Fruit fly (Drosophila melanogaster) whole organism, embryonic: ENCODE results near the gene PGRP-LF.

Experiments
- Abd-B ChIP-seq: fragments of 200-800 bp; sonication (Bioruptor generic); optimal IDR thresholded peaks from 2 replicates; lab custom pipeline; 2018; ENCODE audit warnings: missing biosample characterization, mild to moderate bottlenecking, missing genetic modification characterization, moderate library complexity
- Antp ChIP-seq: fragments of 200-800 bp; sonication (Bioruptor generic); optimal IDR thresholded peaks from 3 replicates; lab custom pipeline; 2016; ENCODE audit warnings: missing biosample characterization, missing genetic modification characterization
- B-H1 ChIP-seq: fragments of 200-800 bp; sonication (Bioruptor generic); IDR thresholded peaks from 3 replicates; pipeline ENCODE4 v1.3.6; 2022; ENCODE audit warnings: missing biosample characterization, missing genetic modification characterization
- BEAF-32 ChIP-seq: fragments of 200-800 bp; sonication (Bioruptor generic); optimal IDR thresholded peaks from 3 replicates; lab custom pipeline; 2017; ENCODE audit warnings: missing biosample characterization, missing genetic modification characterization, mild to moderate bottlenecking, moderate library complexity, missing genetic modification reagents
- Blimp-1 ChIP-seq: fragments of 200-800 bp; sonication (Bioruptor generic); optimal IDR thresholded peaks from 3 replicates; lab custom pipeline; 2018; ENCODE audit warnings: missing biosample characterization, missing genetic modification characterization, mild to moderate bottlenecking, moderate library complexity, missing genetic modification reagents
- CG12236 ChIP-seq: fragments of 200-800 bp; sonication (Bioruptor generic); optimal IDR thresholded peaks from 2 replicates; lab custom pipeline; 2016; ENCODE audit warnings: missing biosample characterization, missing genetic modification characterization
- CG13123 ChIP-seq: fragments of 200-800 bp; sonication (Bioruptor generic); optimal IDR thresholded peaks from 2 replicates; lab custom pipeline; 2016; ENCODE audit warnings: missing biosample characterization, missing genetic modification characterization
- CG14050 ChIP-seq: fragments of 200-800 bp; sonication (Bioruptor generic); IDR thresholded peaks from 3 replicates; pipeline ENCODE4 v1.3.6; 2022; ENCODE audit warnings: missing biosample characterization, missing genetic modification characterization
- CG14710 ChIP-seq: fragments of 200-800 bp; sonication (Bioruptor generic); optimal IDR thresholded peaks from 3 replicates; lab custom pipeline; 2019; ENCODE audit warnings: missing biosample characterization, mild to moderate bottlenecking, missing genetic modification characterization, moderate library complexity
- CG15696 ChIP-seq: fragments of 200-800 bp; sonication (Bioruptor generic); optimal IDR thresholded peaks from 2 replicates; lab custom pipeline; 2019; ENCODE audit warnings: missing biosample characterization, mild to moderate bottlenecking, missing genetic modification characterization, moderate library complexity
- CG17361 ChIP-seq: fragments of 200-800 bp; sonication (Bioruptor generic); IDR thresholded peaks from 3 replicates; pipeline ENCODE4 v1.3.6; 2022; ENCODE audit warnings: missing biosample characterization, missing genetic modification characterization
- CG17568 ChIP-seq: fragments of 200-800 bp; sonication (Bioruptor generic); optimal IDR thresholded peaks from 2 replicates; lab custom pipeline; 2018; ENCODE audit warnings: missing biosample characterization, mild to moderate bottlenecking, missing genetic modification characterization, moderate library complexity
- CG18619 ChIP-seq: fragments of 200-800 bp; sonication (Bioruptor generic); optimal IDR thresholded peaks from 3 replicates; lab custom pipeline; 2017; ENCODE audit warnings: missing biosample characterization, mild to moderate bottlenecking, missing genetic modification characterization
- CG4404 ChIP-seq: fragments of 200-800 bp; sonication (Bioruptor generic); IDR thresholded peaks from 2 replicates; pipeline ENCODE4 v1.3.6; 2022; ENCODE audit warnings: missing biosample characterization, missing genetic modification characterization
- CG6254 ChIP-seq: fragments of 200-800 bp; sonication (Bioruptor generic); optimal IDR thresholded peaks from 3 replicates; lab custom pipeline; 2017; ENCODE audit warnings: mild to moderate bottlenecking, missing biosample characterization, missing genetic modification reagents, missing genetic modification characterization
- CG6765 ChIP-seq: fragments of 200-800 bp; sonication (Bioruptor generic); optimal IDR thresholded peaks from 3 replicates; lab custom pipeline; 2017; ENCODE audit warnings: missing biosample characterization, mild to moderate bottlenecking, missing genetic modification characterization
- CG6854 ChIP-seq: fragments of 200-800 bp; sonication (Bioruptor generic); optimal IDR thresholded peaks from 3 replicates; lab custom pipeline; 2017; ENCODE audit warnings: missing biosample characterization, mild to moderate bottlenecking, missing genetic modification characterization
- CG7372 ChIP-seq: fragments of 200-800 bp; sonication (Bioruptor generic); IDR thresholded peaks from 2 replicates; pipeline ENCODE4 v1.3.6; 2022; ENCODE audit warnings: missing biosample characterization, missing genetic modification characterization
- CG8290 ChIP-seq, 3 experiments: fragments of 200-800 bp; sonication (Bioruptor generic); optimal IDR thresholded peaks; 2 replicates each; lab custom pipeline; 2016 to 2019; ENCODE audit warnings: missing biosample characterization in 3 of 3, missing genetic modification characterization in 3 of 3, mild to moderate bottlenecking in 2 of 3, moderate library complexity in 1 of 3
- CG9797 ChIP-seq: fragments of 200-800 bp; sonication (Bioruptor generic); optimal IDR thresholded peaks from 3 replicates; lab custom pipeline; 2018; ENCODE audit warnings: missing biosample characterization, mild to moderate bottlenecking, missing genetic modification characterization
- CG9932 ChIP-seq: fragments of 200-800 bp; sonication (Bioruptor generic); IDR thresholded peaks from 2 replicates; pipeline ENCODE4 v1.3.6; 2022; ENCODE audit warnings: missing biosample characterization, missing genetic modification characterization
- Camta ChIP-seq: fragments of 200-800 bp; sonication (Bioruptor generic); optimal IDR thresholded peaks from 2 replicates; lab custom pipeline; 2016; ENCODE audit warnings: missing biosample characterization, missing genetic modification characterization
- Dll ChIP-seq: fragments of 200-800 bp; sonication (Bioruptor generic); IDR thresholded peaks from 4 replicates; pipeline ENCODE4 v1.3.6; 2022; ENCODE audit warnings: missing biosample characterization, missing genetic modification characterization; ENCODE audit not compliant: partially characterized antibody
- Drgx ChIP-seq: fragments of 200-800 bp; sonication (Bioruptor generic); IDR thresholded peaks from 2 replicates; pipeline ENCODE4 v1.3.6; 2022; ENCODE audit warnings: missing biosample characterization, missing genetic modification characterization
- HmgZ ChIP-seq: fragments of 200-800 bp; sonication (Bioruptor generic); optimal IDR thresholded peaks from 2 replicates; lab custom pipeline; 2018; ENCODE audit warnings: missing biosample characterization, mild to moderate bottlenecking, missing genetic modification characterization
- Hmx ChIP-seq: fragments of 200-800 bp; sonication (Bioruptor generic); optimal IDR thresholded peaks from 2 replicates; lab custom pipeline; 2016; ENCODE audit warnings: missing biosample characterization, missing genetic modification characterization
- MBD-R2 ChIP-seq: fragments of 200-800 bp; sonication (Bioruptor generic); IDR thresholded peaks from 2 replicates; pipeline ENCODE4 v1.3.6; 2022; ENCODE audit warnings: missing biosample characterization, missing genetic modification characterization
- Med ChIP-seq: fragments of 200-800 bp; sonication (Bioruptor generic); peaks from one replicate; lab custom pipeline; 2016; ENCODE audit warnings: missing biosample characterization, missing genetic modification characterization, mild to moderate bottlenecking, inconsistent platforms, moderate library complexity
- Opbp ChIP-seq: fragments of 200-800 bp; sonication (Bioruptor generic); IDR thresholded peaks from 3 replicates; pipeline ENCODE4 v1.3.6; 2022; ENCODE audit warnings: missing biosample characterization, missing genetic modification characterization; ENCODE audit not compliant: partially characterized antibody
- Pdp1 ChIP-seq, 2 experiments: fragments of 200-800 bp; sonication (Bioruptor generic); optimal IDR thresholded peaks; 3 replicates each; lab custom pipeline; 2016; ENCODE audit warnings: missing biosample characterization in 2 of 2, missing genetic modification characterization in 2 of 2, mild to moderate bottlenecking in 1 of 2, moderate library complexity in 1 of 2
- Rfx ChIP-seq: fragments of 200-800 bp; sonication (Bioruptor generic); IDR thresholded peaks from 2 replicates; pipeline ENCODE4 v1.3.6; 2022; ENCODE audit warnings: missing biosample characterization, missing genetic modification characterization
- Tbp ChIP-seq: fragments of >200 bp; optimal IDR thresholded peaks from 2 replicates; lab custom pipeline; 2018; ENCODE audit warnings: missing biosample characterization, missing genetic modification characterization
- ci ChIP-seq: fragments of 200-800 bp; sonication (Bioruptor generic); IDR thresholded peaks from 3 replicates; pipeline ENCODE4 v1.3.6; 2022; ENCODE audit warnings: missing biosample characterization, missing genetic modification characterization
- dmrt11E ChIP-seq: fragments of 200-800 bp; sonication (Bioruptor generic); optimal IDR thresholded peaks from 3 replicates; lab custom pipeline; 2018; ENCODE audit warnings: missing biosample characterization, mild to moderate bottlenecking, missing genetic modification characterization, moderate library complexity
- en ChIP-seq: fragments of 200-800 bp; sonication (Bioruptor generic); optimal IDR thresholded peaks from 2 replicates; lab custom pipeline; 2016; ENCODE audit warnings: missing biosample characterization, missing genetic modification characterization
- fru ChIP-seq: fragments of >200 bp; optimal IDR thresholded peaks from 2 replicates; lab custom pipeline; 2017
- gcm2 ChIP-seq: fragments of 200-800 bp; sonication (Bioruptor generic); optimal IDR thresholded peaks from 2 replicates; lab custom pipeline; 2016; ENCODE audit warnings: missing biosample characterization, missing genetic modification characterization
- grn ChIP-seq: fragments of 200-800 bp; sonication (Bioruptor generic); optimal IDR thresholded peaks from 3 replicates; lab custom pipeline; 2017; ENCODE audit warnings: missing biosample characterization, missing genetic modification characterization
- her ChIP-seq: fragments of 200-800 bp; sonication (Bioruptor generic); optimal IDR thresholded peaks from 2 replicates; lab custom pipeline; 2016; ENCODE audit warnings: missing biosample characterization, missing genetic modification characterization
- jing ChIP-seq: fragments of 200-800 bp; sonication (Bioruptor generic); optimal IDR thresholded peaks from 2 replicates; lab custom pipeline; 2018; ENCODE audit warnings: missing biosample characterization, mild to moderate bottlenecking, missing genetic modification characterization
- kay ChIP-seq: fragments of 200-800 bp; sonication (Bioruptor generic); optimal IDR thresholded peaks from 2 replicates; lab custom pipeline; 2016; ENCODE audit warnings: missing biosample characterization, missing genetic modification characterization
- lbe ChIP-seq: fragments of 200-800 bp; sonication (Bioruptor generic); optimal IDR thresholded peaks from 2 replicates; lab custom pipeline; 2016; ENCODE audit warnings: missing biosample characterization, mild to moderate bottlenecking, missing genetic modification characterization
- nerfin-1 ChIP-seq: fragments of 200-800 bp; sonication (Bioruptor generic); optimal IDR thresholded peaks from 3 replicates; lab custom pipeline; 2019; ENCODE audit warnings: missing biosample characterization, mild to moderate bottlenecking, missing genetic modification characterization, moderate library complexity
- pzg ChIP-seq: fragments of 200-800 bp; sonication (Bioruptor generic); optimal IDR thresholded peaks from 3 replicates; lab custom pipeline; 2018; ENCODE audit warnings: missing biosample characterization, mild to moderate bottlenecking, missing genetic modification characterization, moderate library complexity
- rib ChIP-seq: fragments of 200-800 bp; sonication (Bioruptor generic); IDR thresholded peaks from 2 replicates; pipeline ENCODE4 v1.3.6; 2022; ENCODE audit warnings: missing biosample characterization, missing genetic modification characterization
- sens ChIP-seq: fragments of 200-800 bp; sonication (Bioruptor generic); peaks from one replicate; lab custom pipeline; 2016; ENCODE audit warnings: missing biosample characterization, missing genetic modification characterization
- sob ChIP-seq: fragments of 200-800 bp; sonication (Bioruptor generic); IDR thresholded peaks from 2 replicates; pipeline ENCODE4 v1.3.6; 2022; ENCODE audit warnings: missing biosample characterization, missing genetic modification characterization
- tin ChIP-seq: fragments of 200-800 bp; sonication (Bioruptor generic); optimal IDR thresholded peaks from 3 replicates; lab custom pipeline; 2016; ENCODE audit warnings: missing biosample characterization, missing genetic modification characterization
- tna ChIP-seq: fragments of 200-800 bp; sonication (Bioruptor generic); IDR thresholded peaks from 2 replicates; pipeline ENCODE4 v1.3.6; 2022; ENCODE audit warnings: missing biosample characterization, missing genetic modification characterization; ENCODE audit not compliant: partially characterized antibody
- unc-4 ChIP-seq: fragments of 200-800 bp; sonication (Bioruptor generic); IDR thresholded peaks from 2 replicates; pipeline ENCODE4 v1.3.6; 2022; ENCODE audit warnings: missing biosample characterization, missing genetic modification characterization; ENCODE audit not compliant: partially characterized antibody
- wek ChIP-seq: fragments of 200-800 bp; sonication (Bioruptor generic); optimal IDR thresholded peaks from 3 replicates; lab custom pipeline; 2018; ENCODE audit warnings: missing biosample characterization, mild to moderate bottlenecking, missing genetic modification characterization, moderate library complexity

Gene PGRP-LF

DNA sequence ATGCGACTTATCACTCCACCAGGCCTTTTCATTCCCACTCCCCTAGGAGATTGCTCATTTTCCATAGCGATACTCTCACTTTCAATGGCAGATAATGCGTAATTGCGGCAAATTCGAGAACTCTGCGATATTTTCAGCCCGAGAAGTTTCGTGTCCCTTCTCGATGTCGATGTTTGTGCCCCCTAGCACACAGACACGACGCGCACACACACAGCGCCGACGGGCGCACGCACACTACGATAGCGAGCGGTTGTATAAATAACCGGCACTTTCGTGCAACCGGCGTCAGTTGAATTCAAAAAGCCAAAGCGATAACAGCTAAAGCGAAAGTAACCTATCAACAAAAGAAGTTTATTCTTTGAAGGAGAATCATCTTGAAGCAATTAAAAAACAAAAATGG is 32.2 kb downstream of the PGRP-LF start, which contains the start of gene Hsp23 (continued):
- no peak for TF ChIP-seq CG18619 (GFP tag; lab: Kevin White, UChicago)
- TF ChIP-seq dmrt11E = no peak
- TF ChIP-seq CG4404 (GFP tag; lab: Robert Waterston, UW) = no peak
- no peak for TF ChIP-seq Tbp (GFP tag; lab: Kevin White, UChicago)
- TF ChIP-seq CG7372 (GFP tag; lab: Robert Waterston, UW) = no peak
- no peak for TF ChIP-seq her (GFP tag; lab: Kevin White, UChicago)
- TF ChIP-seq B-H1 (GFP tag; lab: Robert Waterston, UW) = no peak
- no peak for TF ChIP-seq tna (GFP tag; lab: Robert Waterston, UW)
- no peak for TF ChIP-seq kay (GFP tag; lab: Kevin White, UChicago)
- 0 out of 2 replicates have a peak, but pooled peaks have one; percentile 30 for TF ChIP-seq unc-4
- TF ChIP-seq tin (GFP tag; lab: Kevin White, UChicago) = no peak
- TF ChIP-seq Opbp = peak; percentile 54; the same call in 2 of the 3 replicates
- no peak for TF ChIP-seq Camta (GFP tag; lab: Kevin White, UChicago)
- TF ChIP-seq sens (GFP tag; lab: Kevin White, UChicago) = no peak
- no peak for TF ChIP-seq jing (GFP tag; lab: Kevin White, UChicago)
- no peak for TF ChIP-seq en (GFP tag; lab: Kevin White, UChicago)
- no peak for TF ChIP-seq sob
- TF ChIP-seq Abd-B (GFP tag; lab: Kevin White, UChicago) = no peak
- TF ChIP-seq CG6854 = no peak
- peak; percentile 24; the same call in 1 of the 2 replicates for TF ChIP-seq Rfx (GFP tag; lab: Robert Waterston, UW)
- TF ChIP-seq Antp (GFP tag; lab: Kevin White, UChicago) = no peak
- no peak for TF ChIP-seq HmgZ
- TF ChIP-seq Dll (GFP tag; lab: Robert Waterston, UW) = peak; percentile 39; the same call in 1 of the 4 replicates
- TF ChIP-seq CG9932 = no peak
- TF ChIP-seq grn (GFP tag; lab: Kevin White, UChicago) = no peak
- peak; percentile 68 for TF ChIP-seq Blimp-1
- peak; percentile 6; the same call in 1 of the 2 replicates for TF ChIP-seq Drgx
- peak; percentile 64 for TF ChIP-seq Med (GFP tag; lab: Kevin White, UChicago)
- 0 out of 2 replicates have a peak, but pooled peaks have one; percentile 9 for TF ChIP-seq MBD-R2 (GFP tag; lab: Robert Waterston, UW)
- 0 out of 3 replicates have a peak, but pooled peaks have one; percentile 10 for TF ChIP-seq ci (GFP tag; lab: Robert Waterston, UW)
- peak; percentile 2 for TF ChIP-seq pzg (GFP tag; lab: Kevin White, UChicago)
- peak; percentile 5 for TF ChIP-seq wek
- TF ChIP-seq BEAF-32 (GFP tag; lab: Kevin White, UChicago) = peak; percentile 27
- TF ChIP-seq CG14710 (tag; lab: Kevin White, UChicago) = no peak
- TF ChIP-seq CG13123 (GFP tag; lab: Kevin White, UChicago) = no peak
- peak in 1 of 2 experiments; percentile 40 for TF ChIP-seq Pdp1 (GFP tag; optimal IDR thresholded peaks at IDR 0.05; lab: Kevin White, UChicago)
- TF ChIP-seq CG6765 = no peak
- TF ChIP-seq CG9797 (GFP tag; lab: Kevin White, UChicago) = no peak
- no peak for TF ChIP-seq rib (GFP tag; lab: Robert Waterston, UW)
- TF ChIP-seq lbe (GFP tag; lab: Kevin White, UChicago) = peak; percentile 65
- no peak for TF ChIP-seq fru (lab: Kevin White, UChicago)
- no peak for TF ChIP-seq CG8290 (GFP tag; optimal IDR thresholded peaks at IDR 0.05; lab: Kevin White, UChicago)
- TF ChIP-seq CG8290 (tag; optimal IDR thresholded peaks at IDR 0.05; lab: Kevin White, UChicago) = no peak
- TF ChIP-seq CG14050 (GFP tag; lab: Robert Waterston, UW) = no peak
- TF ChIP-seq CG12236 (GFP tag; lab: Kevin White, UChicago) = no peak
- no peak for TF ChIP-seq CG15696 (tag; lab: Kevin White, UChicago)
- no peak for TF ChIP-seq gcm2 (GFP tag; lab: Kevin White, UChicago)
- TF ChIP-seq CG6254 (GFP tag; lab: Kevin White, UChicago) = no peak
- TF ChIP-seq Hmx (GFP tag; lab: Kevin White, UChicago) = no peak
- no peak for TF ChIP-seq CG17361 (GFP tag; lab: Robert Waterston, UW)
- TF ChIP-seq nerfin-1 = peak; percentile 37
- TF ChIP-seq CG17568 (GFP tag; lab: Kevin White, UChicago) = no peak
